Fruit fly (Drosophila melanogaster) whole organism: ENCODE results near the gene CG12795.

Experiments
- CG8478 ChIP-seq: fragments of >200 bp; optimal IDR thresholded peaks from 2 replicates; lab custom pipeline; 2018; ENCODE audit warnings: inconsistent platforms
- Dll ChIP-seq: fragments of >200 bp; optimal IDR thresholded peaks from 2 replicates; lab custom pipeline; 2017
- EcR ChIP-seq, 2 experiments: fragments of >200 bp; optimal IDR thresholded peaks; 2 replicates each; lab custom pipeline; 2017; ENCODE audit warnings: missing biosample characterization in 2 of 2, missing genetic modification characterization in 2 of 2, missing genetic modification reagents in 2 of 2
- pan ChIP-seq: fragments of >200 bp; optimal IDR thresholded peaks from 2 replicates; lab custom pipeline; 2017
- psq ChIP-seq: fragments of >200 bp; optimal IDR thresholded peaks from 2 replicates; lab custom pipeline; 2017
- usp ChIP-seq: fragments of >200 bp; optimal IDR thresholded peaks from 2 replicates; lab custom pipeline; 2017; ENCODE audit warnings: missing biosample characterization, missing genetic modification characterization, mixed read lengths

The CG12795 gene

DNA sequence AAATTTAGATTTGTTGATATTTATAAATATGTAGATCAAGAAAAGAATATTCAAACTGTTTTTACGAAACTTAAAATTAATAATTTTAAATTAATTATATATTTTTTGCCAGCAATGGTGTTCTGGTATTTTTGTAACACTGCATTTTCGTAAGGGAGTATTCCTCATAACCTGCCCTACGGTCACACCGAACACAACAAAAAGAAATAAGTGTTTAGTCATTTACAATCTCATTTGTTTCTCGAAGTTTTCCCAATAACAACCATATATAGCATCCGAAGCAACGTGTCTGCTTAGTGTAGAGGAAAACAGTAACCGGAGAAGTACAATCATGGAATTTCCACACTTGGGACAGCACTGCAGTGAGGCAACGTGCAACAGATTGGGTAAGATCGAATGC, at the start of gene CG12795:
Gene CG12795, plus strand, starts transcription at position 181 of the 400 bp plus-strand sequence.
- TF ChIP-seq CG8478 (lab: Kevin White, UChicago) (no peak), usp (GFP tag; lab: Kevin White, UChicago) (no peak), psq (lab: Kevin White, UChicago) (no peak), EcR (GFP tag; optimal IDR thresholded peaks at IDR 0.05; lab: Kevin White, UChicago) (no peak), pan (lab: Kevin White, UChicago) (no peak), Dll (lab: Kevin White, UChicago) (no peak)

DNA sequence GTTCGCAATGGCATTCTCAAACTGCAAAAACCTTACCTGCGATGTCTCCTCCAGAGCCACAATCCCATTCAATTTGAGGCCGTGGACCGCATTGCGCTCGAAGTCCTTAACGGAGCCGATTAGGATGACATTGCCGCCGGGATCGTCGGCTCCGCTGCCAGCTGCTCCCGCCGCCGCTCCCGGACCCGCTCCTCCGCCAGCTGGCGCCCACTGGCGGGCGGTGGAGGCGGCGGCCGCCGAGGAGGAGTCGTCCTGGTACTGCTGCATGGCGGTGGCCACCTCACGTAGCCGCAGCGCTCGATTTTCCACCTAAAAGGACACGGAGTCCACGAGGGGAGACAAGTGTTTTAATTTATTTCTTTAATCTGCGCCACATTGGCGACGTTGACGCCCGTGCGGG, 44.5 kb upstream of the CG12795 start:
- no peak for TF ChIP-seq EcR (GFP tag; optimal IDR thresholded peaks at IDR 0.05; lab: Kevin White, UChicago)
- no peak for TF ChIP-seq Dll (lab: Kevin White, UChicago)
- TF ChIP-seq CG8478 (lab: Kevin White, UChicago), result no peak
- no peak for TF ChIP-seq pan (lab: Kevin White, UChicago)
- no peak for TF ChIP-seq usp (GFP tag; lab: Kevin White, UChicago)
- no peak for TF ChIP-seq psq (lab: Kevin White, UChicago)

DNA sequence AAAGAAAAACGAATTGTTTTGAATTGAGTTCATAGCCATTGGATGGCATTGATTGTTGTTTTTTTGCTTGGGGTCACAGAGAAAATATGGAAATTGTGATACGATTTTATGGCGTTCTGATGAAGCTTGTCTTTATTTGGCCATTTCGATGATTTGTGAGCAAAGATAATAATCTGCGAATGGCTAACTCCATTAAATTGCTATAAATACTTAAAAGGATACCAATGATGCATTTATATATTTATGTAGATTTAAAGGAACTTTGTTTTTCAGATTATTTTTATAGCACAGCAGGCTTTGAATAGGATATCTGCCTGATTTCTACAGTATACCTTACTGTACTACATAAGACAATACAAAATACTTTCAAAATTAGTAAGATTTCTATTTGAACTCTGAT, 42.0 kb upstream of the CG12795 start, which contains the start of gene CG8840:
Gene CG8840, plus strand, starts transcription at position 301 of the 400 bp plus-strand sequence.
- TF ChIP-seq pan (lab: Kevin White, UChicago) (no peak), CG8478 (lab: Kevin White, UChicago) (no peak), Dll (lab: Kevin White, UChicago) (no peak), EcR (GFP tag; optimal IDR thresholded peaks at IDR 0.05; lab: Kevin White, UChicago) (no peak), usp (GFP tag; lab: Kevin White, UChicago) (no peak), psq (lab: Kevin White, UChicago) (no peak)

DNA sequence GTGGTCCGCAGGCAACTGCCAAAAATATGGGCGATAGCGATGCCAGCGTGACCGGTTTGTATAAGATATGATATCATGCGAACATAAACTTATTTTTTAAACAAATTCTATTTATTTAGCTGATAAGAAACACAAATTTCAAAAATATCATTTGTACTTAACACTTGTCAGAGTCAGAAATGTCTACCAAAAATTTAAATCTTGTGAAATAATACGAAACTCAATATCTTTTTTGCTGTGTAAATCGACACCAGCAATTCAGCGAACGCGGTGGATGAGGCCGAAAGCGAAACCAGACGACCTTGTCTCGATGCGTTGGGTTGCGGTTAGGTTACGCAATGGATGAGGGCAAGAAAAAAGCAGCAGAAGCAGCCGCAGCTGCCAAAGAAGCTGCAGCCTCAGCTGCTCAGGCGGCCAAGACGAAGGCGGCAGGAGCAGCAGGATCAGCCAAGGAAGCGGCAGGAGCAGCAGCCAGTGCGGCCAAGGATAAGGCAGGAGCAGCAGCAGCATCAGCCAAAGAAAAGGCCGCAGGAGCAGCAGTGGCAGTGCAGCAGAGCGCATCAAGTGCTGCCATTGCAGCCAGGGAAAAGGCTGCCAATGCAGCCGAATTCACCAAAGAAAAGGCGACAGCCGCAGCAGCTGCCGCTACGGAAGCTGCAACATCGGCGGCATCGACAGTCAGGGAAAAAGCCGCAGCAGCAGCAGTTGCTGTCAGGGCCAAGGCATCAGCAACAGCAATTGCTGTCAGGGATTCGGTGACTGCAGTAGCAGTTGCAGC, 35.5 kb upstream of the CG12795 start, which contains the start of gene CG31952:
Gene CG31952, plus strand, starts transcription at position 167 of the 778 bp plus-strand sequence.
- TF ChIP-seq psq (lab: Kevin White, UChicago) (no peak), Dll (lab: Kevin White, UChicago) (no peak), CG8478 (lab: Kevin White, UChicago) (no peak), pan (lab: Kevin White, UChicago) (no peak), usp (GFP tag; lab: Kevin White, UChicago) (no peak), EcR (GFP tag; optimal IDR thresholded peaks at IDR 0.05; lab: Kevin White, UChicago) (no peak)

DNA sequence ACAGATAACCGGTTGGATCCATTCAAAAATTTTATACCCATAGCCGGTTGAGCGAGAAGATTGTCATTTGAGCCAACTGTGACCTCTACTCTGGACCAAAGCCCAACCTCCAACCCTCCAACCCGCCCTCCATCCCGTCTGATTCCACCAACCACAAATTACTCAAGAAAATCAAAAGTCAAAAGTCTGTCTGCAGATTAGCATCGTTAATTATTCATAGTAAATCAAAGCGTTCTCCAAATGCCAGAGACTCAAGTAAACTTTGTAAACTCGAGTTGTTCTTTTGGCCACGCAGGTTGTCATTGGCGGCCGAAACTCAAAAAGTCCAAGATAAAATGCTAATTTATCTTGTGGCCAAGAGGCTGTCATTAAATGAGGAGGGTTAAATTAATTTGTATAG, 34.7 kb upstream of the CG12795 start:
- TF ChIP-seq CG8478 (lab: Kevin White, UChicago), result no peak
- no peak for TF ChIP-seq usp (GFP tag; lab: Kevin White, UChicago)
- no peak for TF ChIP-seq psq (lab: Kevin White, UChicago)
- no peak for TF ChIP-seq pan (lab: Kevin White, UChicago)
- no peak for TF ChIP-seq Dll (lab: Kevin White, UChicago)
- TF ChIP-seq EcR (GFP tag; optimal IDR thresholded peaks at IDR 0.05; lab: Kevin White, UChicago), result no peak

DNA sequence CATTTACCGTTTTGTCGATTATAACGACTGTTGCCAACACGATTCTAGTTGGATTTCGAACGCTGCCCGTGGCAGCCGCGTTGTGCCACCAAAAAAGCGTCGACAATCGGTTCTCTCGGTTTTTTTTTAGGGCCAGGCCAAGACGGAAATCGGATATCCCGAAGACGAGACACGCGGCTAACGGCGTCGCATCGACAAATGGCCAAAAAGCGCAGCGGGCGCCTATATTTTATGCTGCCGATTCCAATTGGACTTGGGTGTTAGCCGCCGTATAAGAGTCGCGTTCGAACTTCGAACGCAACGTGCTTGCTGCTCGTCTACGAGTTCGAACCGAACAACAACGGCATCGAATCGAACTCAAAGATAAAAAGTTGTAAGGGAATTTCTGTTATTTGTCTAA, 29.5 kb upstream of the CG12795 start:
- no peak for TF ChIP-seq EcR (GFP tag; optimal IDR thresholded peaks at IDR 0.05; lab: Kevin White, UChicago)
- no peak for TF ChIP-seq usp (GFP tag; lab: Kevin White, UChicago)

DNA sequence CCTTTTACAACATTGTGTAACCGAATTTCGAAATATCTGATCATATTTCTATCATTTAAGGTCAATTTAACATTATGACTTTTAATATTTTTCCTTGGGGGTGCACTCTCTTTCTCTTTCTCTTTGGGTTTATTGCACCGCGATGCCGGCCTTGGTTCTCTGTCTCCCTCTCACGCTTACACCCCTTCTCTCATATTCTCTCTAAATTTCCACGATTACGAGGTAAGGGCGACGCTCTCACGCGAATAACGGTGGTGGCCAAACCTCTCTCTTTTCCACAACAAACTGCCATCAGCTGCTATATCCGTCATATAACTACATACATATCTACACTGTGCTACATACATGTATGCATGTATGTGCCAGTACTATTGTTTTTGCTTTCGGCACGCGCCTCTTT, 26.3 kb upstream of the CG12795 start:
- TF ChIP-seq EcR (GFP tag; optimal IDR thresholded peaks at IDR 0.05; lab: Kevin White, UChicago), result no peak
- no peak for TF ChIP-seq pan (lab: Kevin White, UChicago)
- TF ChIP-seq psq (lab: Kevin White, UChicago), result no peak
- no peak for TF ChIP-seq CG8478 (lab: Kevin White, UChicago)
- no peak for TF ChIP-seq Dll (lab: Kevin White, UChicago)
- TF ChIP-seq usp (GFP tag; lab: Kevin White, UChicago), result no peak

DNA sequence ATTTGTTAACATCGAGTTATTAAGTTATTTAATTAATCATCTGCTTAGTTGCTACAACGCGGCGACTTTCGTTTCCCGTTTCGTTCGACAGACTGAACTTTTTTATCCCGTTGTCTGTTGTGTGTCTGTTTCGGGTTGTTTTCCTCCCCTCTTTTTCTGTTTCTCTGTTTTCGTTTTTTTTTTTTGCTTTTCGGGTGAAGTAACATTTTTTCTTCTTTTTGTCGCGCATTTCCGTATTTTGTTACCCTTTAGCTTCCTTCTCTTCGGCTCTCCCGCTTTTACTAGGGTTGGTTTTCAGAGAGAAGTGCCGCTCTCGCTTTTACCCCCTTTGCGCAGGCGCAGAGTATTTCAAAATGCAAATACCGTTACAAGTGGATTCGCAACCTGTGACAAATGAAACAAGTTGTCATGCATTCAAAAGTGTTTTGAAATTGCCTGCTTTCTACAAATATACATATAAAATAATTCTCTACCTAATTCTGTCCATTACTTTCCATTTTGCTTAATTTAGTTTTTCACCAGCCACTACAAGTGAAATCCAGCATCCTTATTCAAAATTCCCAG, 25.5 kb upstream of the CG12795 start, which contains the start of gene Pgant2:
Gene Pgant2, minus strand, starts transcription at position 51 of the 564 bp plus-strand sequence.
- TF ChIP-seq usp (GFP tag; lab: Kevin White, UChicago) (no peak), Dll (lab: Kevin White, UChicago) (no peak), CG8478 (lab: Kevin White, UChicago) (no peak), EcR (GFP tag; optimal IDR thresholded peaks at IDR 0.05; lab: Kevin White, UChicago) (no peak), pan (lab: Kevin White, UChicago) (no peak), psq (lab: Kevin White, UChicago) (no peak)

DNA sequence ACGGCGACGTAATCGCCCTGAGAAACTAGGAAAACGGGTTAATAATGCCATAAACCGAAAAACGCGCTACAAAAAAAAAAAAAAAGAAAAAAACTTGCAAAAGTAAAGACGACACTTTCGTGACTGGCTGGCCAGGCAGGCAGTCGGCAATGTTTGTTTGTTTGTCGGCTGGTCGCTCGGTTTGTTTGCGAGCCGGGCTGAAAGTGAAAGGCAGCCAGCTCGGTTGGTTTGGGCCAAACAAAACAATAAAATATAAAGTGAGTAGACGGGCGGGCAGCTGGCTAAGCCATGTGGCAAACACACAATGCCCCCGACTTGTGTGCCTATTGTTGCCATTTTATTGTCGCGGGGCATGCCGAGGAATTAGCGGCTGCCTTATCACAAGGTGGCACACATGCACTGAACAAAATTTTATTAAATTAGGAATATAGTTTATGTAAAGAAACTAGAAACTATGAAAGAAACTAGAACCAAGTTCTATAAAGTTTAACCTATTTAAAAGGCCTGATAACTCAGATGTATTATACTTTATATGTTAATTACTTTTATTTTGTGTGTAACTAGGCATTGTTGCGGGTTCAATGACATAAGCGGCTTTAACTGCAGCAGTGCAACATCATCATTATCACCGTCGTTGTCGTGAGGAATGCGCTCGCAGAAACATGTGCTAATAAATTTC, 23.7 kb upstream of the CG12795 start:
- TF ChIP-seq Dll (lab: Kevin White, UChicago), result no peak
- TF ChIP-seq pan (lab: Kevin White, UChicago), result no peak
- TF ChIP-seq usp (GFP tag; lab: Kevin White, UChicago), result no peak
- TF ChIP-seq CG8478 (lab: Kevin White, UChicago), result no peak
- TF ChIP-seq EcR (GFP tag; optimal IDR thresholded peaks at IDR 0.05; lab: Kevin White, UChicago), result no peak
- no peak for TF ChIP-seq psq (lab: Kevin White, UChicago)

DNA sequence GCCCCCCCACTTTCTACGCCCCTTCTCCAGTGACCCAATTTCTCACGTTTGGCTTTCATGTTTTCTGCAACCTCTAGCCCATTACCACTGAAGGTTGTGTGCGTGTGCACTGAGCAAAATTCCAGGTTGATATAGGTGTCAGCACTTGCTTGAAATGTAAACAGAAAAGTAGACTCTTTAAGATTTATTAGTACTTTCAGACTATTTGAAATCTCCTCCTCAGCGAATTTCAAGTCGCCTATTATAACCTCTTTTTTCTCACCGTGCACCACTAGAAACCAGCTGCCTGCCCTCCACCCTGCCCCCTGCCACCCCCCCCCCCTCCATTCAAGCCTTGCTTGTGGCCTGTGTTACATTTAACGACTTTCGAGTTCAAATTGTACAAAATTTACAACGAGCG, 17.2 kb upstream of the CG12795 start:
- TF ChIP-seq usp (GFP tag; lab: Kevin White, UChicago) (no peak), EcR (GFP tag; optimal IDR thresholded peaks at IDR 0.05; lab: Kevin White, UChicago) (no peak), Dll (lab: Kevin White, UChicago) (no peak), CG8478 (lab: Kevin White, UChicago) (no peak), pan (lab: Kevin White, UChicago) (no peak), psq (lab: Kevin White, UChicago) (no peak)
